Worm (Caenorhabditis elegans) whole organism, midembryonic: ENCODE results near the gene Y17D7C.6.
"Not testable (repeated sequence)": the region's sequence is repeated elsewhere in the genome, so short reads cannot be mapped to it uniquely, and the experiment has no call there.

Source experiments
- T22C8.4 ChIP-seq: fragments of 200-800 bp; sonication (Bioruptor generic); IDR thresholded peaks from 2 replicates; pipeline ENCODE4 v1.3.6; 2022; ENCODE audit warnings: missing genetic modification characterization, missing compliant biosample characterization
- cog-1 ChIP-seq: sonication (generic microtip); optimal IDR thresholded peaks from 2 replicates; lab custom pipeline; 2016; ENCODE audit warnings: missing genetic modification characterization, missing compliant biosample characterization
- flt-1 ChIP-seq: fragments of 200-800 bp; sonication (Bioruptor generic); IDR thresholded peaks from 2 replicates; pipeline ENCODE4 v1.3.6; 2022; ENCODE audit warnings: missing genetic modification characterization, missing compliant biosample characterization
- klf-2 ChIP-seq: fragments of 200-800 bp; sonication (Bioruptor generic); conservative IDR thresholded peaks from 2 replicates; pipeline ENCODE4 v1.3.6; 2022; ENCODE audit warnings: missing genetic modification reagents, missing genetic modification characterization, missing compliant biosample characterization
- med-1 ChIP-seq: sonication (generic microtip); optimal IDR thresholded peaks from 2 replicates; lab custom pipeline; 2017; ENCODE audit warnings: missing genetic modification characterization, mild to moderate bottlenecking, missing compliant biosample characterization, antibody characterized with exemption, missing genetic modification reagents; ENCODE audit not compliant: insufficient read depth
- ref-1 ChIP-seq: fragments of 200-800 bp; sonication (Bioruptor generic); conservative IDR thresholded peaks from 2 replicates; pipeline ENCODE4 v1.3.6; 2022; ENCODE audit warnings: missing genetic modification reagents, missing genetic modification characterization, missing compliant biosample characterization
- tab-1 ChIP-seq: fragments of 200-800 bp; sonication (Bioruptor generic); IDR thresholded peaks from 2 replicates; pipeline ENCODE4 v1.3.6; 2022; ENCODE audit warnings: missing genetic modification characterization, missing compliant biosample characterization
- ztf-23 ChIP-seq: fragments of 200-800 bp; sonication (Bioruptor generic); IDR thresholded peaks from 2 replicates; pipeline ENCODE4 v1.3.6; 2022; ENCODE audit warnings: missing genetic modification reagents, missing genetic modification characterization, missing compliant biosample characterization
- ztf-29 ChIP-seq: fragments of 200-800 bp; sonication (Bioruptor generic); IDR thresholded peaks from 2 replicates; pipeline ENCODE4 v1.3.6; 2022; ENCODE audit warnings: missing genetic modification reagents, missing genetic modification characterization, missing compliant biosample characterization

Gene Y17D7C.6

ce11 chrV:18731579-18732041 is 22.0 kb downstream of the Y17D7C.6 start, which contains the start of the genes asp-18 and scl-19:
asp-18 (minus strand) TSS chrV:18731679.
scl-19 (plus strand) TSS chrV:18731991.
- no peak for TF ChIP-seq ztf-23 (GFP tag; lab: Robert Waterston, UW)
- TF ChIP-seq flt-1 (GFP tag; lab: Robert Waterston, UW): no peak
- TF ChIP-seq T22C8.4: no peak
- TF ChIP-seq cog-1: no peak
- TF ChIP-seq ztf-29 (GFP tag; lab: Robert Waterston, UW): no peak
- no peak for TF ChIP-seq ref-1 (GFP tag; lab: Robert Waterston, UW)
- TF ChIP-seq tab-1 (GFP tag; lab: Robert Waterston, UW): no peak
- TF ChIP-seq med-1 (GFP tag; lab: Kevin White, UChicago): no peak

ce11 chrV:18733942-18734341 is 24.3 kb downstream of the Y17D7C.6 start:
- no peak for TF ChIP-seq T22C8.4

ce11 chrV:18734381-18734780 is 24.8 kb downstream of the Y17D7C.6 start, which contains the start of gene scl-20:
scl-20 (minus strand) TSS chrV:18734481.
- TF ChIP-seq ztf-29 (GFP tag; lab: Robert Waterston, UW) (no peak), ztf-23 (GFP tag; lab: Robert Waterston, UW) (no peak), T22C8.4 (no peak), klf-2 (GFP tag; lab: Robert Waterston, UW) (no peak), cog-1 (no peak), ref-1 (GFP tag; lab: Robert Waterston, UW) (no peak), flt-1 (GFP tag; lab: Robert Waterston, UW) (no peak), tab-1 (GFP tag; lab: Robert Waterston, UW) (no peak), med-1 (GFP tag; lab: Kevin White, UChicago) (no peak)

ce11 chrV:18737646-18738045 is 28.0 kb downstream of the Y17D7C.6 start:
- TF ChIP-seq ztf-23 (GFP tag; lab: Robert Waterston, UW): no peak
- TF ChIP-seq cog-1: no peak
- TF ChIP-seq T22C8.4: no peak
- no peak for TF ChIP-seq ztf-29 (GFP tag; lab: Robert Waterston, UW)
- no peak for TF ChIP-seq klf-2 (GFP tag; lab: Robert Waterston, UW)
- TF ChIP-seq ref-1 (GFP tag; lab: Robert Waterston, UW): no peak
- no peak for TF ChIP-seq med-1 (GFP tag; lab: Kevin White, UChicago)
- TF ChIP-seq tab-1 (GFP tag; lab: Robert Waterston, UW): no peak
- no peak for TF ChIP-seq flt-1 (GFP tag; lab: Robert Waterston, UW)

- TF ChIP-seq ztf-23 (GFP tag; lab: Robert Waterston, UW) (no peak), klf-2 (GFP tag; lab: Robert Waterston, UW) (no peak), ref-1 (GFP tag; lab: Robert Waterston, UW) (no peak), cog-1 (no peak), tab-1 (GFP tag; lab: Robert Waterston, UW) (no peak), ztf-29 (GFP tag; lab: Robert Waterston, UW) (no peak)
Observed at ce11 chrV:18742108-18742507, 32.5 kb downstream of the Y17D7C.6 start, which contains the start of gene clec-250. clec-250 (minus strand) TSS chrV:18742208.

- TF ChIP-seq tab-1 (GFP tag; lab: Robert Waterston, UW) (no peak), T22C8.4 (no peak), flt-1 (GFP tag; lab: Robert Waterston, UW) (no peak), ztf-23 (GFP tag; lab: Robert Waterston, UW) (no peak), klf-2 (GFP tag; lab: Robert Waterston, UW) (no peak), med-1 (GFP tag; lab: Kevin White, UChicago) (no peak), ref-1 (GFP tag; lab: Robert Waterston, UW) (no peak), cog-1 (no peak), ztf-29 (GFP tag; lab: Robert Waterston, UW) (no peak)
Observed at ce11 chrV:18746937-18747660, 37.5 kb downstream of the Y17D7C.6 start, which contains the start of gene clec-251. clec-251 (minus strand) TSS chrV:18746987.

ce11 chrV:18748726-18749125 is 39.1 kb downstream of the Y17D7C.6 start, which contains the start of gene clec-252:
clec-252 (minus strand) TSS chrV:18748826.
- TF ChIP-seq ztf-29 (GFP tag; lab: Robert Waterston, UW): no peak
- no peak for TF ChIP-seq ref-1 (GFP tag; lab: Robert Waterston, UW)
- TF ChIP-seq klf-2 (GFP tag; lab: Robert Waterston, UW): no peak
- no peak for TF ChIP-seq flt-1 (GFP tag; lab: Robert Waterston, UW)
- no peak for TF ChIP-seq med-1 (GFP tag; lab: Kevin White, UChicago)

- TF ChIP-seq cog-1 (no peak), klf-2 (GFP tag; lab: Robert Waterston, UW) (no peak), ztf-23 (GFP tag; lab: Robert Waterston, UW) (0 out of 2 replicates have a peak, but pooled peaks have one; percentile 6), ztf-29 (GFP tag; lab: Robert Waterston, UW) (no peak)
Observed at ce11 chrV:18750445-18750844, 40.8 kb downstream of the Y17D7C.6 start, which contains the start of the genes F11D11.21 and F11D11.12. F11D11.21 (minus strand) TSS chrV:18750545. F11D11.12 (minus strand) TSS chrV:18750682.

ce11 chrV:18753036-18753435 is 43.4 kb downstream of the Y17D7C.6 start, which contains the start of gene F11D11.6:
F11D11.6 (minus strand) TSS chrV:18753136.
- TF ChIP-seq ztf-29 (GFP tag; lab: Robert Waterston, UW) (no peak), cog-1 (no peak), med-1 (GFP tag; lab: Kevin White, UChicago) (no peak), T22C8.4 (no peak)

ce11 chrV:18754328-18754727 is 44.7 kb downstream of the Y17D7C.6 start, which contains the start of gene clec-254:
clec-254 (minus strand) TSS chrV:18754428.
- TF ChIP-seq klf-2 (GFP tag; lab: Robert Waterston, UW); med-1 (GFP tag; lab: Kevin White, UChicago); ztf-23 (GFP tag; lab: Robert Waterston, UW): not testable (repeated sequence)
